Worm (Caenorhabditis elegans) whole organism, mixed stage, embryonic: ENCODE measurements around the gene Y45F10C.4.

Experiments
- M03D4.4 ChIP-seq: sonication (generic microtip); optimal IDR thresholded peaks from 2 replicates; lab custom pipeline; 2017; ENCODE audit warnings: mild to moderate bottlenecking, missing genetic modification characterization, missing compliant biosample characterization
- blmp-1 ChIP-seq: fragments of 150-350 bp; optimal IDR thresholded peaks from 2 replicates; lab custom pipeline; 2014; ENCODE audit warnings: missing biosample characterization, missing genetic modification characterization
- ceh-39 ChIP-seq: fragments of 150-350 bp; optimal IDR thresholded peaks from 2 replicates; lab custom pipeline; 2014; ENCODE audit warnings: missing biosample characterization, missing genetic modification characterization
- ceh-43 ChIP-seq: fragments of 200-800 bp; sonication (Bioruptor generic); optimal IDR thresholded peaks from 2 replicates; lab custom pipeline; 2018; ENCODE audit warnings: mild to moderate bottlenecking, missing genetic modification characterization, moderate library complexity, missing compliant biosample characterization
- ceh-83 ChIP-seq: fragments of 200-800 bp; sonication (Bioruptor generic); optimal IDR thresholded peaks from 2 replicates; lab custom pipeline; 2018; ENCODE audit warnings: mild to moderate bottlenecking, missing genetic modification characterization, missing compliant biosample characterization
- ces-1 ChIP-seq: fragments of 150-350 bp; optimal IDR thresholded peaks from 2 replicates; lab custom pipeline; 2014; ENCODE audit warnings: missing biosample characterization, missing genetic modification reagents, missing genetic modification characterization
- cnd-1 ChIP-seq: fragments of 200-800 bp; sonication (Bioruptor generic); optimal IDR thresholded peaks from 2 replicates; lab custom pipeline; 2018; ENCODE audit warnings: mild to moderate bottlenecking, missing genetic modification characterization, missing compliant biosample characterization
- drap-1 ChIP-seq: fragments of 200-800 bp; sonication (Bioruptor generic); optimal IDR thresholded peaks from 3 replicates; lab custom pipeline; 2018; ENCODE audit warnings: mild to moderate bottlenecking, missing genetic modification characterization, missing compliant biosample characterization
- elt-1 ChIP-seq: sonication (generic microtip); optimal IDR thresholded peaks from 2 replicates; lab custom pipeline; 2017; ENCODE audit warnings: missing genetic modification characterization, mild to moderate bottlenecking, missing compliant biosample characterization, antibody characterized with exemption, moderate library complexity, borderline replicate concordance; ENCODE audit not compliant: insufficient read depth
- elt-3 ChIP-seq: fragments of 150-350 bp; optimal IDR thresholded peaks from 2 replicates; lab custom pipeline; 2014; ENCODE audit warnings: missing biosample characterization, missing genetic modification characterization
- flh-1 ChIP-seq: fragments of 200-800 bp; sonication (Bioruptor generic); optimal IDR thresholded peaks from 2 replicates; lab custom pipeline; 2018; ENCODE audit warnings: mild to moderate bottlenecking, missing genetic modification characterization, moderate library complexity, missing compliant biosample characterization
- ham-2 ChIP-seq: fragments of 200-800 bp; sonication (Bioruptor generic); optimal IDR thresholded peaks from 2 replicates; lab custom pipeline; 2018; ENCODE audit warnings: mild to moderate bottlenecking, missing genetic modification characterization, missing compliant biosample characterization
- hlh-1 ChIP-seq: fragments of 150-350 bp; optimal IDR thresholded peaks from 2 replicates; lab custom pipeline; 2014; ENCODE audit warnings: missing biosample characterization, missing genetic modification reagents, missing genetic modification characterization
- lin-13 ChIP-seq: fragments of 150-350 bp; optimal IDR thresholded peaks from 2 replicates; lab custom pipeline; 2014; ENCODE audit warnings: missing biosample characterization, missing genetic modification characterization
- lin-32 ChIP-seq: fragments of 200-800 bp; sonication (Bioruptor generic); optimal IDR thresholded peaks from 2 replicates; lab custom pipeline; 2018; ENCODE audit warnings: mild to moderate bottlenecking, missing genetic modification characterization, missing compliant biosample characterization
- mab-5 ChIP-seq: fragments of 150-350 bp; optimal IDR thresholded peaks from 2 replicates; lab custom pipeline; 2014; ENCODE audit warnings: missing biosample characterization, missing genetic modification characterization
- mls-2 ChIP-seq: sonication (generic microtip); optimal IDR thresholded peaks from 2 replicates; lab custom pipeline; 2016; ENCODE audit warnings: mild to moderate bottlenecking, missing genetic modification characterization, moderate library complexity, missing compliant biosample characterization
- nhr-12 ChIP-seq: fragments of 150-350 bp; optimal IDR thresholded peaks from 2 replicates; lab custom pipeline; 2014; ENCODE audit warnings: missing biosample characterization, missing genetic modification characterization
- nhr-2 ChIP-seq: fragments of 150-350 bp; optimal IDR thresholded peaks from 2 replicates; lab custom pipeline; 2014; ENCODE audit warnings: missing biosample characterization, missing genetic modification characterization
- nhr-237 ChIP-seq: fragments of 150-350 bp; optimal IDR thresholded peaks from 2 replicates; lab custom pipeline; 2014; ENCODE audit warnings: missing biosample characterization, missing genetic modification characterization
- nhr-28 ChIP-seq: fragments of 150-350 bp; optimal IDR thresholded peaks from 2 replicates; lab custom pipeline; 2014; ENCODE audit warnings: missing biosample characterization, missing genetic modification characterization
- nhr-76 ChIP-seq: sonication (generic microtip); optimal IDR thresholded peaks from 2 replicates; lab custom pipeline; 2017; ENCODE audit warnings: missing biosample characterization, missing genetic modification characterization
- pha-4 ChIP-seq: fragments of 150-350 bp; optimal IDR thresholded peaks from 2 replicates; lab custom pipeline; 2018; ENCODE audit warnings: missing biosample characterization, missing genetic modification reagents, missing genetic modification characterization
- snpc-4 ChIP-seq: fragments of 150-350 bp; optimal IDR thresholded peaks from 2 replicates; lab custom pipeline; 2014; ENCODE audit warnings: missing biosample characterization, missing genetic modification characterization
- tbx-8 ChIP-seq: fragments of 200-800 bp; sonication (Bioruptor generic); optimal IDR thresholded peaks from 2 replicates; lab custom pipeline; 2018; ENCODE audit warnings: mild to moderate bottlenecking, missing genetic modification characterization, moderate library complexity, missing compliant biosample characterization
- unc-120 ChIP-seq: sonication (generic microtip); optimal IDR thresholded peaks from 2 replicates; lab custom pipeline; 2017; ENCODE audit warnings: missing genetic modification characterization, missing compliant biosample characterization; ENCODE audit not compliant: poor library complexity, severe bottlenecking
- unc-39 ChIP-seq: fragments of 150-350 bp; optimal IDR thresholded peaks from 2 replicates; lab custom pipeline; 2014; ENCODE audit warnings: missing biosample characterization, missing genetic modification characterization
- unc-62 ChIP-seq: fragments of 150-350 bp; optimal IDR thresholded peaks from 2 replicates; lab custom pipeline; 2014; ENCODE audit warnings: missing biosample characterization, missing genetic modification reagents, missing genetic modification characterization
- zip-8 ChIP-seq: fragments of 150-350 bp; optimal IDR thresholded peaks from 2 replicates; lab custom pipeline; 2014; ENCODE audit warnings: missing biosample characterization, missing genetic modification characterization
- ztf-11 ChIP-seq: fragments of 150-350 bp; optimal IDR thresholded peaks from 2 replicates; lab custom pipeline; 2014; ENCODE audit warnings: missing biosample characterization, missing genetic modification characterization

The Y45F10C.4 gene

DNA sequence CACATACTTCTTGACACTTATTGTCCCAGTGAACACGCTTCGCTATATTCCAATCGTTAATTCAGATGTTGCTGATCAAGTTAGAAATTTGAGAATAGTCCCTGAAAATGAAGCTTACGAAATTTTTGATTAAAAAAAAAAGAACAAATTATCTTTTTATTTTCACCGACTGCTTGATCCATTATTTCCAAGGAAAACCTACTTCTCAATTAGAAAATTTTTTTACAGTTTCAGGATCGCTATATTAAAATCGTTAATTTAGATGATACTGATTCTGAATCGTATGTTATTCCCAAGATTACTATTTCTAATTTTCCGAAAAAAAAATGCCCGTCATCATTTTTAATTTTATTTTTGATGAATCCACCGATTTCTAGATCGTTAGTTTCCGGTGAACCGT, 34.6 kb upstream of the Y45F10C.4 start, which contains the start of gene T23G4.127:
T23G4.127 (minus strand) TSS at position 101 of the 400 bp plus-strand sequence.
- no peak for TF ChIP-seq ces-1 (GFP tag; lab: Kevin White, UChicago)
- no peak for TF ChIP-seq ham-2 (GFP tag; lab: Kevin White, UChicago)
- TF ChIP-seq nhr-237, result no peak
- TF ChIP-seq tbx-8 (GFP tag; lab: Kevin White, UChicago), result no peak
- no peak for TF ChIP-seq blmp-1
- no peak for TF ChIP-seq cnd-1 (tag; lab: Kevin White, UChicago)
- TF ChIP-seq unc-39 (tag; lab: Kevin White, UChicago), result no peak
- TF ChIP-seq snpc-4, result no peak
- TF ChIP-seq ceh-43 (GFP tag; lab: Kevin White, UChicago), result no peak
- TF ChIP-seq nhr-76 (tag; lab: Kevin White, UChicago), result no peak
- TF ChIP-seq lin-32 (GFP tag; lab: Kevin White, UChicago), result no peak
- no peak for TF ChIP-seq pha-4
- TF ChIP-seq hlh-1 (tag; lab: Kevin White, UChicago), result no peak
- no peak for TF ChIP-seq nhr-12 (tag; lab: Kevin White, UChicago)
- no peak for TF ChIP-seq zip-8
- no peak for TF ChIP-seq nhr-28 (tag; lab: Kevin White, UChicago)
- no peak for TF ChIP-seq lin-13 (tag; lab: Kevin White, UChicago)

DNA sequence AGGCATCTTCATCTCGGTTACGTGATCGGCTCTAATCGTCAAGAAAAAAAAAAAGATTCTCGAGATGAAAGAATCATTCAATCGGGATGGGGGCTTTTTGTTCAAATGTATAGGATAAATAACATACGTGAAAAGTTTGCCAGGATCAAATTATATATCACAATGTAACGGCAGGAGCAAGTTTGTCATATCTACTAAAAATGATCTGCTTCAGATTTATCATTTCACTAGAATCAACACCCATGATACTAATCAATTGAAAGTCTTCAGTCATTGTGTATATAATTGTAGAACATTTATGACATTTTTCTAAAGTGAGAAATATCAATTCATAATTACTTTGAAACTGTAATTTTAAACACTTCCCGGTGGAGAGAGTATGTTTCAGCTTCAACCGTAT, 32.9 kb upstream of the Y45F10C.4 start:
- TF ChIP-seq elt-1 (tag; lab: Kevin White, UChicago) (no peak), pha-4 (no peak)

DNA sequence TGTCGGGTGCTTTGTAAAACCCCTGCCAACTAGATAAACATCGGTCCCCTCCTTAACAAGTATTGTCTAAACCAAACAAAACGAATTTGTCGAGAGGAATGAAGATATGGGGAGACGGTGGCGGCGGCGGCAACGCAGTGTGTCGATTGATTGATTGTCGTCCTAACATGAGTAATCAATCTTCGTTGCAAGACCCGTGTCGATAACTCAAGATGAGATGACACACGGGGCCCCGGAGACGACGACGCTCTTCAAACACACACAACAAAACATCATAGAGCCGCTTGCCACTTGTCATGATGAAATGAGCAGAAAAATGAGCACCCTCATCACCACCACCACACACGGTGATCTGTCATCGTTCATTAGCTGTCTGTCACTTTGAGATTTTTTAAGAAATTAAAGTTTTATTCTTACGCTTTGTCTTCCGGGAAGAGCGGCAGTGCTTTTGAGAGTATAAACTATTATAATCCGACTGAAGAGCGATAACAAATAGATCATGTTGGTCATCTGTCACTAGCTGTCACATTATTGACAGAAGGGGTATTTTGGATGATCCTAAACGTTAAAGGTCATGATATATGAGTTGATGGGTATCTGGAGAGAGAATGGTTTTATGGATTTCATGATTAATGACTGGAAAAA, 31.9 kb upstream of the Y45F10C.4 start:
- TF ChIP-seq ceh-83 (GFP tag; lab: Kevin White, UChicago) (no peak), mab-5 (tag; lab: Kevin White, UChicago) (peak; percentile 70), nhr-2 (peak; percentile 82), elt-1 (tag; lab: Kevin White, UChicago) (peak; percentile 29), snpc-4 (no peak), unc-120 (tag; lab: Kevin White, UChicago) (peak; percentile 33), hlh-1 (tag; lab: Kevin White, UChicago) (peak; percentile 44), unc-62 (peak; percentile 99)

DNA sequence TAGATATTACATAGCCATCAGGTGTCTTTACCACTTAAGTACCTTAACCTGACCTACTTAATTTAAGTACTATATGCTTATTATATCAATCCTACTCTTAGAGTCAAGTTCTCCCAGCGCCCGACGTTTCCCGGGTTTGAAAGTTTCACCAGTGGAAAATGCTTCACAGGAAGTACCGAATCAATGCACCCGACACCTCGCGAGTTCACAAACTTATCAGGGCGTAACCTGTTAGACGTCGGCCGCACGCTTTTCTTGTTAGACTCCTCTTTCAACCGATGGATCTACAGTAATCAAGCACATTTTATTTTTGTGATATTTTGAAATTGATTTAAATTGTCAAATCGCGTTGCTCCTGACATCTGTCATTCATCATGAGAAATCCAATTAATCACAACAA, 31.3 kb upstream of the Y45F10C.4 start:
- TF ChIP-seq lin-32 (GFP tag; lab: Kevin White, UChicago) (no peak), drap-1 (GFP tag; lab: Kevin White, UChicago) (no peak), flh-1 (no peak), mls-2 (tag; lab: Kevin White, UChicago) (no peak), ces-1 (GFP tag; lab: Kevin White, UChicago) (no peak), nhr-12 (tag; lab: Kevin White, UChicago) (no peak), mab-5 (tag; lab: Kevin White, UChicago) (no peak), pha-4 (no peak)

DNA sequence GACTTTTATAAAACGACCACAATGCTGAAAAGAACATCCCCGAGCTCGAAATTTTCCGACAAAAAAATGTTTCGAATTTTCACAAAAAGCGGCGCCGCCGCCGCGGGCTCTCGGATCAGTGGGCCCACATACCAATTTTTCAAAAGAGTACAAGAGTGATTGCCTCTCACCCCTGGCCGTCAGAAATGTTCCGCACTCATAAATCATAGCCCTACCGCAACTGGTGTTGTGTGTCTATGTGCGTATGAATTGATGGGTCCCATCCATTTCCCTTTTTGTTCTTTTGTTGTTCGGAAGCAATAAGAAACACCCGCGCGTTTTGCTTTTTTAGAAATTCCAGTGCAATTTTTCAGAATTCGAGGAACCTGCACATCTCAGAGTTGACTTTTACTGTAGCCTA, 30.6 kb upstream of the Y45F10C.4 start:
- TF ChIP-seq mab-5 (tag; lab: Kevin White, UChicago) (peak; percentile 9), nhr-2 (no peak), hlh-1 (tag; lab: Kevin White, UChicago) (peak; percentile 29), elt-3 (tag; lab: Kevin White, UChicago) (no peak), nhr-28 (tag; lab: Kevin White, UChicago) (no peak), unc-62 (peak; percentile 89)

DNA sequence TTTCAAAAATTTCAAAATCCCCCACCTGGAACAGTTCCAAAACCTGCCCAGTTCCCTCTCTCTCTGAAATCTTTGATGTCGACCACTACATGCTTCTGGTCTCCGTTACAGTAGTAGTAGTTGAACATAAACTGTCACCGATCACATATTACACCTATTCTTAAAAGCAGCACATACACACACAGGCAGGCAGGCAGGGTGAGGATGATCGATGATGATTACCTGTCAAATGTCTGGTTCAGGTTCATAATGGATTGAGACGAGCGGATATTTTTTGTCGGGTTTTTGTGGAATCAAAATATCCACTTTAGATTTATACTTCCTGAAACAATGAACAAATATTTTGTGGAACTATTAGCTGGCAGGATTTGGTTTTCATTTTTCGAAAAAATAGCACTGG, 30.0 kb upstream of the Y45F10C.4 start:
- TF ChIP-seq unc-62, result peak; percentile 98
- TF ChIP-seq ceh-39 (tag; lab: Kevin White, UChicago), result no peak

DNA sequence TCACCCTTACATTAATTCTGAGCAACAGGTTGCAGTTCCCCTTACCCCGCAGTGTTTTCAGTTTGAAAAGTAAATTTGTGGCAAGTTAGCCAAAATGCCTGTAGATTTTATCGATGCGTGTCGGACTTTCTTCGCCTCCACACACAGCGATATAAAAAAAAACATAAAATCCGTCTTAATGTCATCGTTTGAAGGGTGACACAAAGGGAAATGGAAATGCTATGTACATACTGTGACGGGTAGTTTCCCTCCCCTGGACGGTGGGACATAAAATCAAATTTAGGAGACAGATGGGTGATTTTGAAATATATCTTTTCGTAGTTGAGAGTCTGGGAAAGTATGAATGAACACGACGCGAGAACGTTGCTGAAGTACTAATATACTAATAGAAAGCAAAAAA, 28.5 kb upstream of the Y45F10C.4 start:
- TF ChIP-seq tbx-8 (GFP tag; lab: Kevin White, UChicago) (no peak), unc-120 (tag; lab: Kevin White, UChicago) (no peak), pha-4 (no peak), nhr-12 (tag; lab: Kevin White, UChicago) (no peak), blmp-1 (no peak), nhr-76 (tag; lab: Kevin White, UChicago) (no peak), drap-1 (GFP tag; lab: Kevin White, UChicago) (no peak), lin-13 (tag; lab: Kevin White, UChicago) (no peak), ceh-43 (GFP tag; lab: Kevin White, UChicago) (no peak), nhr-28 (tag; lab: Kevin White, UChicago) (no peak), ces-1 (GFP tag; lab: Kevin White, UChicago) (no peak), nhr-237 (no peak), M03D4.4 (no peak), ztf-11 (tag; lab: Kevin White, UChicago) (no peak), hlh-1 (tag; lab: Kevin White, UChicago) (no peak), nhr-2 (no peak), unc-39 (tag; lab: Kevin White, UChicago) (no peak)
